Worm (Caenorhabditis elegans) whole organism, L4/young adult: Measurements from ENCODE around the gene ZK563.7.

ENCODE experiments used
- dao-5 ChIP-seq: sonication (generic microtip); optimal IDR thresholded peaks from 2 replicates; lab custom pipeline; 2016; ENCODE audit warnings: missing genotype, missing genetic modification characterization, moderate library complexity, missing compliant biosample characterization
- him-1 ChIP-seq: sonication (generic microtip); optimal IDR thresholded peaks from 2 replicates; lab custom pipeline; 2016; ENCODE audit warnings: missing genotype, missing genetic modification reagents, missing genetic modification characterization, missing compliant biosample characterization

- TF ChIP-seq him-1 (tag; lab: Kevin White, UChicago): peak; percentile 85
- peak; percentile 27 for TF ChIP-seq dao-5
Measured at ce11 chrX:3371264-3371663, 9.0 kb upstream of the ZK563.7 start.
